Fruit fly (Drosophila melanogaster) whole organism, embryonic: Measurements from ENCODE around the gene C901.

Source experiments
- Awh ChIP-seq: fragments of 200-800 bp; sonication (Bioruptor generic); IDR thresholded peaks from 2 replicates; pipeline ENCODE4, ENCODE4 v1.3.6; 2022; ENCODE audit warnings: missing biosample characterization, missing genetic modification characterization
- CG10147 ChIP-seq: fragments of 200-800 bp; sonication (Bioruptor generic); optimal IDR thresholded peaks from 2 replicates; lab custom pipeline; 2019; ENCODE audit warnings: missing biosample characterization, mild to moderate bottlenecking, missing genetic modification characterization, moderate library complexity
- CG10462 ChIP-seq: fragments of 200-800 bp; sonication (Bioruptor generic); optimal IDR thresholded peaks from 2 replicates; lab custom pipeline; 2016; ENCODE audit warnings: missing biosample characterization, missing genetic modification characterization
- CG10654 ChIP-seq: fragments of 200-800 bp; sonication (Bioruptor generic); optimal IDR thresholded peaks from 2 replicates; lab custom pipeline; 2016; ENCODE audit warnings: missing biosample characterization, missing genetic modification characterization
- CG12942 ChIP-seq: fragments of 200-800 bp; sonication (Bioruptor generic); optimal IDR thresholded peaks from 3 replicates; lab custom pipeline; 2016; ENCODE audit warnings: missing biosample characterization, missing genetic modification characterization
- CG13424 ChIP-seq: fragments of 200-800 bp; sonication (Bioruptor generic); optimal IDR thresholded peaks from 2 replicates; lab custom pipeline; 2019; ENCODE audit warnings: missing biosample characterization, mild to moderate bottlenecking, missing genetic modification characterization, moderate library complexity
- CG14667 ChIP-seq: fragments of 200-800 bp; sonication (Bioruptor generic); IDR thresholded peaks from 2 replicates; pipeline ENCODE4 v1.3.6; 2022; ENCODE audit warnings: missing biosample characterization, missing genetic modification characterization
- CG15696 ChIP-seq: fragments of 200-800 bp; sonication (Bioruptor generic); optimal IDR thresholded peaks from 2 replicates; lab custom pipeline; 2019; ENCODE audit warnings: missing biosample characterization, mild to moderate bottlenecking, missing genetic modification characterization, moderate library complexity
- CG17829 ChIP-seq: fragments of 200-800 bp; optimal IDR thresholded peaks from 2 replicates; lab custom pipeline; 2019; ENCODE audit warnings: missing biosample characterization, mild to moderate bottlenecking, missing genetic modification characterization, moderate library complexity
- CG2129 ChIP-seq: fragments of 200-800 bp; sonication (Bioruptor generic); IDR thresholded peaks from 2 replicates; pipeline ENCODE4 v1.3.6; 2022; ENCODE audit warnings: missing biosample characterization, missing genetic modification characterization; ENCODE audit not compliant: partially characterized antibody
- CG30403 ChIP-seq: fragments of 200-800 bp; sonication (Bioruptor generic); optimal IDR thresholded peaks from 3 replicates; lab custom pipeline; 2016; ENCODE audit warnings: missing biosample characterization, missing genetic modification characterization
- CG32767 ChIP-seq: fragments of 200-800 bp; sonication (Bioruptor generic); IDR thresholded peaks from 2 replicates; pipeline ENCODE4 v1.3.6; 2022; ENCODE audit warnings: missing biosample characterization, missing genetic modification characterization
- CG3281 ChIP-seq: fragments of 200-800 bp; sonication (Bioruptor generic); optimal IDR thresholded peaks from 3 replicates; lab custom pipeline; 2017; ENCODE audit warnings: missing biosample characterization, mild to moderate bottlenecking, missing genetic modification characterization
- CG34376 ChIP-seq: fragments of 200-800 bp; sonication (Bioruptor generic); optimal IDR thresholded peaks from 2 replicates; lab custom pipeline; 2018; ENCODE audit warnings: missing biosample characterization, mild to moderate bottlenecking, missing genetic modification characterization
- CG4854 ChIP-seq: fragments of 200-800 bp; sonication (Bioruptor generic); optimal IDR thresholded peaks from 2 replicates; lab custom pipeline; 2016; ENCODE audit warnings: missing biosample characterization, missing genetic modification characterization, inconsistent platforms
- CG7556 ChIP-seq: fragments of 200-800 bp; sonication (Bioruptor generic); optimal IDR thresholded peaks from 2 replicates; lab custom pipeline; 2017; ENCODE audit warnings: missing biosample characterization, mild to moderate bottlenecking, missing genetic modification characterization
- CG7786 ChIP-seq: fragments of 200-800 bp; sonication (Bioruptor generic); optimal IDR thresholded peaks from 2 replicates; lab custom pipeline; 2016; ENCODE audit warnings: missing biosample characterization, missing genetic modification characterization
- CG8089 ChIP-seq: fragments of 200-800 bp; sonication (Bioruptor generic); optimal IDR thresholded peaks from 3 replicates; lab custom pipeline; 2016; ENCODE audit warnings: missing biosample characterization, missing genetic modification characterization
- CG8765 ChIP-seq: fragments of 200-800 bp; sonication (Bioruptor generic); IDR thresholded peaks from 2 replicates; pipeline ENCODE4 v1.3.6; 2022; ENCODE audit warnings: missing biosample characterization, missing genetic modification characterization
- CkIIα-i1 ChIP-seq: fragments of 200-800 bp; sonication (Bioruptor generic); IDR thresholded peaks from 2 replicates; pipeline ENCODE4 v1.3.6; 2022; ENCODE audit warnings: missing biosample characterization, missing genetic modification characterization
- CoRest ChIP-seq: fragments of 200-800 bp; sonication (Bioruptor generic); optimal IDR thresholded peaks from 3 replicates; lab custom pipeline; 2018; ENCODE audit warnings: missing biosample characterization, mild to moderate bottlenecking, missing genetic modification characterization, moderate library complexity
- D ChIP-seq, 2 experiments: fragments of 200-800 bp in 1 of 2; fragments of >200 bp in 1 of 2; sonication (Bioruptor generic) in 1 of 2; optimal IDR thresholded peaks; 2 replicates in 1 of 2; 3 replicates in 1 of 2; lab custom pipeline; 2017; ENCODE audit warnings: mild to moderate bottlenecking in 1 of 2, missing biosample characterization in 1 of 2, missing genetic modification characterization in 1 of 2, missing genetic modification reagents in 1 of 2
- Dek ChIP-seq: fragments of 200-800 bp; sonication (Bioruptor generic); optimal IDR thresholded peaks from 3 replicates; lab custom pipeline; 2019; ENCODE audit warnings: missing biosample characterization, mild to moderate bottlenecking, missing genetic modification characterization, moderate library complexity
- Drgx ChIP-seq: fragments of 200-800 bp; sonication (Bioruptor generic); IDR thresholded peaks from 2 replicates; pipeline ENCODE4 v1.3.6; 2022; ENCODE audit warnings: missing biosample characterization, missing genetic modification characterization
- HLH4C ChIP-seq: fragments of 200-800 bp; sonication (Bioruptor generic); IDR thresholded peaks from 3 replicates; pipeline ENCODE4 v1.3.6; 2022; ENCODE audit warnings: missing biosample characterization, missing genetic modification characterization; ENCODE audit not compliant: partially characterized antibody
- Hr78 ChIP-seq, 2 experiments: fragments of 200-800 bp in 1 of 2; fragments of >200 bp in 1 of 2; sonication (Bioruptor generic) in 1 of 2; optimal IDR thresholded peaks; 2 replicates each; lab custom pipeline; 2017 to 2019; ENCODE audit warnings: missing biosample characterization in 2 of 2, missing genetic modification characterization in 2 of 2, mild to moderate bottlenecking in 1 of 2, moderate library complexity in 1 of 2
- Lim3 ChIP-seq: fragments of 200-800 bp; sonication (Bioruptor generic); IDR thresholded peaks from 2 replicates; pipeline ENCODE4 v1.3.6; 2022; ENCODE audit warnings: missing biosample characterization, missing genetic modification characterization
- Med ChIP-seq: fragments of 200-800 bp; sonication (Bioruptor generic); peaks from one replicate; lab custom pipeline; 2016; ENCODE audit warnings: missing biosample characterization, missing genetic modification characterization, mild to moderate bottlenecking, inconsistent platforms, moderate library complexity
- NC2α ChIP-seq: fragments of 200-800 bp; sonication (Bioruptor generic); optimal IDR thresholded peaks from 2 replicates; lab custom pipeline; 2016; ENCODE audit warnings: missing biosample characterization, missing genetic modification characterization
- Neu2 ChIP-seq: fragments of 200-800 bp; sonication (Bioruptor generic); optimal IDR thresholded peaks from 3 replicates; lab custom pipeline; 2016; ENCODE audit warnings: missing biosample characterization, missing genetic modification characterization, borderline replicate concordance
- Nf-YB ChIP-seq: fragments of 200-800 bp; sonication (Bioruptor generic); optimal IDR thresholded peaks from 3 replicates; lab custom pipeline; 2019; ENCODE audit warnings: missing biosample characterization, mild to moderate bottlenecking, missing genetic modification characterization, moderate library complexity
- Nf-YC ChIP-seq: fragments of 200-800 bp; optimal IDR thresholded peaks from 3 replicates; lab custom pipeline; 2019; ENCODE audit warnings: missing biosample characterization, mild to moderate bottlenecking, missing genetic modification characterization, moderate library complexity
- Oaz ChIP-seq: fragments of 200-800 bp; sonication (Bioruptor generic); IDR thresholded peaks from 2 replicates; pipeline ENCODE4 v1.3.6; 2022; ENCODE audit warnings: missing biosample characterization, missing genetic modification characterization
- Ravus ChIP-seq: fragments of 200-800 bp; sonication (Bioruptor generic); IDR thresholded peaks from 2 replicates; pipeline ENCODE4 v1.3.6; 2022; ENCODE audit warnings: missing biosample characterization, missing genetic modification characterization
- Side ChIP-seq: fragments of 200-800 bp; sonication (Bioruptor generic); optimal IDR thresholded peaks from 2 replicates; lab custom pipeline; 2016; ENCODE audit warnings: missing biosample characterization, missing genetic modification characterization
- Sry-β ChIP-seq: fragments of 200-800 bp; sonication (Bioruptor generic); optimal IDR thresholded peaks from 2 replicates; lab custom pipeline; 2018; ENCODE audit warnings: missing biosample characterization, mild to moderate bottlenecking, missing genetic modification characterization, moderate library complexity
- ap ChIP-seq: fragments of 200-800 bp; sonication (Bioruptor generic); IDR thresholded peaks from 2 replicates; pipeline ENCODE4 v1.3.6; 2022; ENCODE audit warnings: missing biosample characterization, missing genetic modification characterization
- bab2 ChIP-seq: fragments of 200-800 bp; sonication (Bioruptor generic); optimal IDR thresholded peaks from 2 replicates; lab custom pipeline; 2016; ENCODE audit warnings: missing biosample characterization, missing genetic modification characterization
- bbx ChIP-seq: fragments of 200-800 bp; sonication (Bioruptor generic); IDR thresholded peaks from 2 replicates; pipeline ENCODE4 v1.3.6; 2022; ENCODE audit warnings: missing biosample characterization, missing genetic modification characterization; ENCODE audit not compliant: partially characterized antibody
- btn ChIP-seq: fragments of 200-800 bp; sonication (Bioruptor generic); optimal IDR thresholded peaks from 2 replicates; lab custom pipeline; 2016; ENCODE audit warnings: missing biosample characterization, missing genetic modification characterization
- cad ChIP-seq: fragments of >200 bp; optimal IDR thresholded peaks from 2 replicates; lab custom pipeline; 2017; ENCODE audit warnings: missing biosample characterization, missing genetic modification characterization
- cg ChIP-seq: fragments of 200-800 bp; sonication (Bioruptor generic); optimal IDR thresholded peaks from 3 replicates; lab custom pipeline; 2019; ENCODE audit warnings: missing biosample characterization, mild to moderate bottlenecking, missing genetic modification characterization, moderate library complexity
- chinmo ChIP-seq: fragments of 200-800 bp; sonication (Bioruptor generic); IDR thresholded peaks from 4 replicates; pipeline ENCODE4 v1.3.6; 2022; ENCODE audit warnings: missing biosample characterization, missing genetic modification characterization; ENCODE audit not compliant: partially characterized antibody
- esg ChIP-seq: fragments of 200-800 bp; sonication (Bioruptor generic); conservative IDR thresholded peaks from 2 replicates; pipeline ENCODE4 v1.3.6; 2022; ENCODE audit warnings: missing biosample characterization, missing genetic modification characterization
- fru ChIP-seq: fragments of >200 bp; optimal IDR thresholded peaks from 2 replicates; lab custom pipeline; 2017
- gce ChIP-seq: fragments of 200-800 bp; sonication (Bioruptor generic); IDR thresholded peaks from 3 replicates; pipeline ENCODE4 v1.3.6; 2022; ENCODE audit warnings: missing biosample characterization, missing genetic modification characterization
- grau ChIP-seq: fragments of 200-800 bp; optimal IDR thresholded peaks from 3 replicates; lab custom pipeline; 2019; ENCODE audit warnings: missing biosample characterization, mild to moderate bottlenecking, missing genetic modification characterization, moderate library complexity
- oc ChIP-seq: fragments of 200-800 bp; sonication (Bioruptor generic); optimal IDR thresholded peaks from 2 replicates; lab custom pipeline; 2018; ENCODE audit warnings: missing biosample characterization, mild to moderate bottlenecking, missing genetic modification characterization, moderate library complexity
- pb ChIP-seq: fragments of 200-800 bp; sonication (Bioruptor generic); optimal IDR thresholded peaks from 3 replicates; lab custom pipeline; 2016; ENCODE audit warnings: missing biosample characterization, missing genetic modification characterization
- schlank ChIP-seq: fragments of 200-800 bp; sonication (Bioruptor generic); optimal IDR thresholded peaks from 2 replicates; lab custom pipeline; 2018; ENCODE audit warnings: missing biosample characterization, mild to moderate bottlenecking, missing genetic modification characterization
- sens-2 ChIP-seq: fragments of 200-800 bp; sonication (Bioruptor generic); IDR thresholded peaks from 2 replicates; pipeline ENCODE4 v1.3.6; 2022; ENCODE audit warnings: missing biosample characterization, missing genetic modification characterization
- wor ChIP-seq: fragments of 200-800 bp; sonication (Bioruptor generic); IDR thresholded peaks from 2 replicates; pipeline ENCODE4 v1.3.6; 2022; ENCODE audit warnings: missing biosample characterization, missing genetic modification characterization

Gene C901

DNA sequence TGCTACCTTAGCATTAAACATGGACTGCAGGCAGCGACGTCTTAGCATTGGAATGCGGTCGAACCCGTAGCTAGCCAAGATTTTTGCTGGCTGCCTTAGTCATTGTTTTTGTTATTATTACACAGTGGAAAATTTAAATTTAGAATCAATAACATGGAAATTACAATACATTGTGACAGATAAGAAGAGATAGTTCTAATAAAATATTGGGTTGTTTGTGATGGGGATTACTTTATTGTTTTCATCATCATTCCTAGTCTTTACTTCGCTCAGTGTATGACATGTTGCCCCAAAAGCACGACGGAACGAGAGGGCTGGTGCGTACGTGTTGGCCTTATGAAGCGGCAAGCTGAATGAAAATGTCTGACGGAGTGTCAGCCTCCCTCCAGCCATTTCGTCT is 30.3 kb downstream of the C901 start (continued):
- no peak for TF ChIP-seq Neu2 (GFP tag; lab: Kevin White, UChicago)
- TF ChIP-seq sens-2 (GFP tag; lab: Robert Waterston, UW): peak; percentile 70
- TF ChIP-seq btn: peak; percentile 58
- no peak for TF ChIP-seq cg (GFP tag; lab: Kevin White, UChicago)
- no peak for TF ChIP-seq Sry-β (GFP tag; lab: Kevin White, UChicago)
- TF ChIP-seq CG2129 (GFP tag; lab: Robert Waterston, UW): no peak
- peak; percentile 74 for TF ChIP-seq ap (GFP tag; lab: Robert Waterston, UW)
- no peak for TF ChIP-seq cad (GFP tag; lab: Kevin White, UChicago)
- peak; percentile 40 for TF ChIP-seq Ravus (GFP tag; lab: Robert Waterston, UW)
- peak; percentile 96 for TF ChIP-seq Med (GFP tag; lab: Kevin White, UChicago)
- no peak for TF ChIP-seq bbx
- TF ChIP-seq grau (tag; lab: Kevin White, UChicago): peak; percentile 86
- no peak for TF ChIP-seq CG8765 (GFP tag; lab: Robert Waterston, UW)
- TF ChIP-seq bab2: peak; percentile 73
- peak; percentile 55; the same call in 1 of the 2 replicates for TF ChIP-seq Lim3 (GFP tag; lab: Robert Waterston, UW)
- peak; percentile 55 for TF ChIP-seq Nf-YB
- no peak for TF ChIP-seq D (optimal IDR thresholded peaks at IDR 0.05; lab: Kevin White, UChicago)
- peak; percentile 70 for TF ChIP-seq D (GFP tag; optimal IDR thresholded peaks at IDR 0.05; lab: Kevin White, UChicago)
- peak; percentile 46 for TF ChIP-seq NC2α
- TF ChIP-seq wor: peak; percentile 78
- TF ChIP-seq CG30403 (GFP tag; lab: Kevin White, UChicago): peak; percentile 88
- TF ChIP-seq CG3281 (GFP tag; lab: Kevin White, UChicago): peak; percentile 75
- no peak for TF ChIP-seq fru (lab: Kevin White, UChicago)
- peak; percentile 67 for TF ChIP-seq CG10462 (GFP tag; lab: Kevin White, UChicago)
- TF ChIP-seq CkIIα-i1 (GFP tag; lab: Robert Waterston, UW): no peak
- TF ChIP-seq Awh (GFP tag; lab: Robert Waterston, UW): peak; percentile 91
- peak; percentile 74 for TF ChIP-seq CG32767 (GFP tag; lab: Robert Waterston, UW)
- TF ChIP-seq pb (GFP tag; lab: Kevin White, UChicago): peak; percentile 66
- TF ChIP-seq Side (GFP tag; lab: Kevin White, UChicago): peak; percentile 82
- TF ChIP-seq CG13424: peak; percentile 94
- TF ChIP-seq CG12942 (GFP tag; lab: Kevin White, UChicago): peak; percentile 76
- peak; percentile 81 for TF ChIP-seq CG17829 (tag; lab: Kevin White, UChicago)
- peak; percentile 67 for TF ChIP-seq CG10654
- TF ChIP-seq CG7556 (GFP tag; lab: Kevin White, UChicago): peak; percentile 82
- TF ChIP-seq gce (GFP tag; lab: Robert Waterston, UW): peak; percentile 84; the same call in 2 of the 3 replicates

DNA sequence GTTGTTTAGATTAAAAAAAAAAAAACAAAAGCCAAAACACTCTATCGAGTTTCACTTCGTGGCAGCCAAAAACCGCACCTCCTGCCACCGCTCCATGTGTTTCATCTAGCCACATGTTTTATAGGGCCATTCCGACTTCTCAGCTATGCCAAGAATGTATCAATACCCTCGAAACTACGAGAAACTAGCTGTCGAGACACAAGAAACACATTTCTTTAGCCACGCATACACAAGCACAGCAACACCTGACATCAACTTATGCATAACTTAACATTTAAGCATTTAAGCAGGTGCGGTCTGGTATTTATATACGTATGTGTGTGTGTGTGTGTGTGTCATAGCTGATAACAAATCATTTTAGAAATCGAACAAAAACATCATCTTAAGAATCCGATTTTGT is 31.3 kb downstream of the C901 start:
- TF ChIP-seq Dek (tag; lab: Kevin White, UChicago): no peak
- TF ChIP-seq schlank (tag; lab: Kevin White, UChicago): no peak
- no peak for TF ChIP-seq CoRest (tag; lab: Kevin White, UChicago)
- TF ChIP-seq Oaz (GFP tag; lab: Robert Waterston, UW): no peak
- no peak for TF ChIP-seq esg (GFP tag; lab: Robert Waterston, UW)
- TF ChIP-seq pb (GFP tag; lab: Kevin White, UChicago): no peak
- TF ChIP-seq CG14667: no peak
- TF ChIP-seq chinmo: peak; percentile 64; the same call in 1 of the 4 replicates
- TF ChIP-seq oc (tag; lab: Kevin White, UChicago): no peak
- TF ChIP-seq Nf-YC: no peak
- TF ChIP-seq CG15696 (tag; lab: Kevin White, UChicago): no peak
- no peak for TF ChIP-seq CG4854 (GFP tag; lab: Kevin White, UChicago)
- TF ChIP-seq cg (GFP tag; lab: Kevin White, UChicago): peak; percentile 22
- TF ChIP-seq CG10147 (GFP tag; lab: Kevin White, UChicago): no peak
- TF ChIP-seq CG8089 (GFP tag; lab: Kevin White, UChicago): no peak
- TF ChIP-seq Drgx (GFP tag; lab: Robert Waterston, UW): no peak
- no peak for TF ChIP-seq CG7786 (GFP tag; lab: Kevin White, UChicago)
- no peak for TF ChIP-seq HLH4C
- no peak for TF ChIP-seq CG34376 (GFP tag; lab: Kevin White, UChicago)
- TF ChIP-seq Hr78 (GFP tag; optimal IDR thresholded peaks at IDR 0.05; lab: Kevin White, UChicago): no peak
